Fruit fly (Drosophila melanogaster): ENCODE results near the gene CG15760.

Gene CG15760

DNA sequence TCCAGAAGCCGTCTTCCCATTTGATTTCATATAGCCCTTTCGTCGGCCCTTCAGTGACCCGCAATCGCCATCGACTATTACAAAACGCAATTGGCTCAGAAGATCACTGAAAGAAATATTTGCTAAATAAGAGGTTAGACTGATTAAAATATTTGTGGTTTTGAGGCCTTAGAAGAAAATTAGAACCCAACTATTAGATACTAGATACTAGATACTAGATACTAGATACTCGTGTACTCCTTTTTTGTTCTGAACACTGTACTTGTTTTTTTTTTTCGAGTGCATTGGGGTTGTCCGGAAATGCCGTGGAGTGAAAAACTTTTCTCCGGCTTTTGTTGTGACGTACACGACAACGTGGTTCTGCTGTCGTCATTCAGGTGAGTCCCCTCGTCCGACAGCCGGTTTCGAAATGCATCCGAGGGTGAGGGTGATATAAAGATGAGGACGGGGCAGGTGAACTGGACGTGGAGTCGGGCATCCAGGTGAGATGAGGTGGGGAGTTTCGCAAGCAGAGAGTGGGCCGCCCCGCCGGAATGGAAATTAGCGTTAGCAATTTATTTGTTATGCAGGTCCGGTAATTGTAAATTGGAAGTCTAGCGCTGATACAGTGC lies 39.1 kb upstream of the CG15760 start (continued):
- TF ChIP-seq Bgb (GFP tag; IDR thresholded peaks at IDR 0.05; ENCODE audit: partially characterized antibody) = no peak
- no peak for TF ChIP-seq Oaz (GFP tag; IDR thresholded peaks at IDR 0.05)
- no peak for TF ChIP-seq gfzf (GFP tag; optimal IDR thresholded peaks at IDR 0.05)
- no peak for TF ChIP-seq CG1602 (GFP tag; optimal IDR thresholded peaks at IDR 0.05)
- no peak for TF ChIP-seq mirr (GFP tag; optimal IDR thresholded peaks at IDR 0.05)
- no peak for TF ChIP-seq aop (GFP tag; IDR thresholded peaks at IDR 0.05)
- 0 out of 3 replicates have a peak, but pooled peaks have one; percentile 30 for TF ChIP-seq dysf (GFP tag; IDR thresholded peaks at IDR 0.05)
- peak; percentile 43 for TF ChIP-seq fd96Cb (tag; optimal IDR thresholded peaks at IDR 0.05)
- peak; percentile 18 for TF ChIP-seq gsb-n (tag; optimal IDR thresholded peaks at IDR 0.05)
- no peak for TF ChIP-seq bowl (GFP tag; IDR thresholded peaks at IDR 0.05)
- no peak for TF ChIP-seq Max (GFP tag; optimal IDR thresholded peaks at IDR 0.05)
- no peak for TF ChIP-seq z (GFP tag; IDR thresholded peaks at IDR 0.05)
- TF ChIP-seq CG12659 (GFP tag; optimal IDR thresholded peaks at IDR 0.05) = peak; percentile 1
- no peak for TF ChIP-seq btn (GFP tag; optimal IDR thresholded peaks at IDR 0.05)
- no peak for TF ChIP-seq CG9817 (tag; optimal IDR thresholded peaks at IDR 0.05)
- TF ChIP-seq Opbp (GFP tag; IDR thresholded peaks at IDR 0.05; ENCODE audit: partially characterized antibody) = no peak
- no peak for TF ChIP-seq CG10543 (GFP tag; optimal IDR thresholded peaks at IDR 0.05)
- no peak for TF ChIP-seq B-H1 (GFP tag; IDR thresholded peaks at IDR 0.05)
- TF ChIP-seq en (GFP tag; optimal IDR thresholded peaks at IDR 0.05) = peak; percentile 27
- no peak for TF ChIP-seq stc (GFP tag; IDR thresholded peaks at IDR 0.05)
- TF ChIP-seq CG3847 (GFP tag; IDR thresholded peaks at IDR 0.05) = no peak
- no peak for TF ChIP-seq CG14014 (GFP tag; IDR thresholded peaks at IDR 0.05)
- TF ChIP-seq CG8944 (GFP tag; optimal IDR thresholded peaks at IDR 0.05) = peak; percentile 25
- no peak for TF ChIP-seq Gug (GFP tag; IDR thresholded peaks at IDR 0.05)
- TF ChIP-seq Hr51 (GFP tag; optimal IDR thresholded peaks at IDR 0.05) = peak in 1 of 2 experiments; percentile 41

DNA sequence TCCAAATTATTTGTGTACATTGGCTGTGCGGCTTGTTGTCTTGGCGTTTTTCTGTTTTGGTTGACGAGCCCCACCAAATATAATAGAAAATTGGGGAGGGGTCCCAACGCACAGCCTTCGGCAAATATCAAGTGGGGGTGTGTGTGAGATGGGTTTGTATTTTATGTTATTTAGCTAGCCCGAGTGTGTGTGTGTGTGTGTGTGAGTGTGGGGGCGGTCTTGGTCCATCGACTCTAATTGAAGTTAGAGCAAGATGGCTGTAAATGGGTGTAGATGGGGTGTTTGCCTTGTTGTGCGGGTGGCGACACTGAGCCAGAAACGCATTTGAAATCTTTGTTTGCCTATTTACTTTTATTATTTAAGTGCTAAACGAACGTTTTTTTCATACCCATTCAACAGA lies 36.9 kb upstream of the CG15760 start:
- TF ChIP-seq org-1 (GFP tag; optimal IDR thresholded peaks at IDR 0.05) (no peak), her (GFP tag; optimal IDR thresholded peaks at IDR 0.05) (no peak), CG2875 (GFP tag; optimal IDR thresholded peaks at IDR 0.05) (peak; percentile 3), Atf6 (GFP tag; IDR thresholded peaks at IDR 0.05) (peak; percentile 9; the same call in 1 of the 2 replicates), CG31224 (GFP tag; IDR thresholded peaks at IDR 0.05) (no peak), exex (tag; optimal IDR thresholded peaks at IDR 0.05) (no peak), br (optimal IDR thresholded peaks at IDR 0.05) (no peak), dati (GFP tag; IDR thresholded peaks at IDR 0.05) (no peak), CG43689 (GFP tag; IDR thresholded peaks at IDR 0.05) (no peak), zen (tag; optimal IDR thresholded peaks at IDR 0.05) (no peak), Doc3 (GFP tag; IDR thresholded peaks at IDR 0.05; ENCODE audit: partially characterized antibody) (no peak), Sox100B (GFP tag; optimal IDR thresholded peaks at IDR 0.05) (peak; percentile 27), Med (GFP tag) (peak; percentile 71), D19B (GFP tag; optimal IDR thresholded peaks at IDR 0.05) (no peak), CG31365 (tag; optimal IDR thresholded peaks at IDR 0.05) (peak; percentile 6), CG12659 (GFP tag; optimal IDR thresholded peaks at IDR 0.05) (peak; percentile 13), caup (GFP tag; optimal IDR thresholded peaks at IDR 0.05; ENCODE audit: severe bottlenecking) (peak; percentile 10), sr (GFP tag; IDR thresholded peaks at IDR 0.05) (peak; percentile 73; the same call in 2 of the 3 replicates), CG8290 (GFP tag; optimal IDR thresholded peaks at IDR 0.05) (no peak), CG8290 (tag; optimal IDR thresholded peaks at IDR 0.05) (peak in 1 of 2 experiments; percentile 47), Eip74EF (GFP tag; optimal IDR thresholded peaks at IDR 0.05) (no peak), CG32532 (GFP tag; IDR thresholded peaks at IDR 0.05) (0 out of 2 replicates have a peak, but pooled peaks have one; percentile 24), row (GFP tag; IDR thresholded peaks at IDR 0.05) (no peak), CG6654 (GFP tag; optimal IDR thresholded peaks at IDR 0.05) (no peak), CG1233 (GFP tag; optimal IDR thresholded peaks at IDR 0.05) (no peak), seq (GFP tag; IDR thresholded peaks at IDR 0.05) (peak; percentile 37; the same call in 1 of the 2 replicates), CG12769 (tag; optimal IDR thresholded peaks at IDR 0.05) (peak; percentile 37)
